Fruit fly (Drosophila melanogaster): ENCODE data around the gene rump.

The rump gene

DNA sequence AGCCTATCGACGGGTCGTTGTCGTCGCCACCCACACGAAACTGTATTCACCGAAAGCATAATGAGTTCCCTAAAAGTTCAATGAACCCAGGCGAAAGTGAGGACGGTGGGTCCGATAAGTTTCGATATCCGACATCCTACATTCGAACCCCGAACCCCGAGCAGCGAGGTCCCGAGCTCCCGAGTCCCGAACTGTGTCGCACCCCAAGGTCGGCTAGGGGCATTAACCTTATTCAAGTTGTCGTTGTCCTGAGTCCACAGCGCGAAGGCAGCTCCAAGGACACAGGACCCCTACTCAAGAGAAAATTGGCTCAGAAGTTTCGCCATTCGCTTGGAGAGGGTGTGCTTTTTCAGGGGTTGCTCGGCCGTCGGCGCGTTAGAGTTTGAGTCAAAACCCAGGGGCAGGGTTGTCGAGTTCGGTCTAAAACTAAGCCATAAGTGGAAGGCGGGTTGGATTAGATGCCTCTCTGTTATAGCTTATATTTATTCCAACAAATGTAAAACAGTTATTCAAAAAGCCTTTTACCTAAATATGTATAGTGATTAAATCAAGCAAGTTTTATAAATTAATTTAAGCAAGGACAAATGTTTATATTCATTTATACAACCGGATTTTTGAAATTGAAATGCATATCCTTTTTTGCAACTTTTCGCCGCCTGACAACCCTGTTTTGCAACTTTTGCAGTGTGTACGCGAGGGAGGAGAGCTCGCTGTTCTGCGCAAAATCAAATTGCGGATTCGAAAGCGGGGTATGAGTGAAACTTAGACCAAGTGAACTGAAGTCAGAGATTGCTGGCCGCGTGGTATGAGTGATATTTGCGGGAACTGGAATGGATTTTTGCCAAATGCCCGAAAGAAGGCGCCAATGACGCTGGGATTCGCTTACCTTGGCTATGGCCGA lies 50.5 kb downstream of the rump start (continued):
- TF ChIP-seq lov (optimal IDR thresholded peaks at IDR 0.05), result no peak
- no peak for TF ChIP-seq lov (GFP tag; IDR thresholded peaks at IDR 0.05)
- TF ChIP-seq CG4820 (GFP tag; optimal IDR thresholded peaks at IDR 0.05), result peak; percentile 30
- no peak for TF ChIP-seq corto (GFP tag; optimal IDR thresholded peaks at IDR 0.05)
- no peak for TF ChIP-seq CG17802 (tag; optimal IDR thresholded peaks at IDR 0.05)
- peak; percentile 84 for TF ChIP-seq CG13296 (GFP tag; optimal IDR thresholded peaks at IDR 0.05)
- TF ChIP-seq CG14014 (GFP tag; IDR thresholded peaks at IDR 0.05), result peak; percentile 64; the same call in 1 of the 2 replicates
- peak; percentile 18 for TF ChIP-seq jing (GFP tag; optimal IDR thresholded peaks at IDR 0.05)
- TF ChIP-seq Med (GFP tag), result peak; percentile 88
- TF ChIP-seq chm (GFP tag; IDR thresholded peaks at IDR 0.05), result peak; percentile 37; the same call in 1 of the 2 replicates
- peak; percentile 82 for TF ChIP-seq row (GFP tag; IDR thresholded peaks at IDR 0.05)
- peak; percentile 80 for TF ChIP-seq caup (GFP tag; optimal IDR thresholded peaks at IDR 0.05; ENCODE audit: severe bottlenecking)
- TF ChIP-seq MBD-R2 (GFP tag; IDR thresholded peaks at IDR 0.05), result no peak; the same call in 1 of the 2 replicates
- TF ChIP-seq Nf-YC (tag; optimal IDR thresholded peaks at IDR 0.05), result peak; percentile 84
- peak; percentile 68 for TF ChIP-seq unpg (GFP tag; optimal IDR thresholded peaks at IDR 0.05)
- peak; percentile 44 for TF ChIP-seq E2f2 (GFP tag; IDR thresholded peaks at IDR 0.05)
- peak; percentile 23 for TF ChIP-seq dm (GFP tag; optimal IDR thresholded peaks at IDR 0.05)
- TF ChIP-seq CG7556 (GFP tag; optimal IDR thresholded peaks at IDR 0.05), result peak; percentile 92
- TF ChIP-seq phol (tag; optimal IDR thresholded peaks at IDR 0.05), result peak; percentile 56
- TF ChIP-seq CG10267 (tag; optimal IDR thresholded peaks at IDR 0.05), result peak; percentile 42
- TF ChIP-seq CG9817 (tag; optimal IDR thresholded peaks at IDR 0.05), result peak; percentile 73
- TF ChIP-seq CG31224 (GFP tag; IDR thresholded peaks at IDR 0.05), result no peak; the same call in 1 of the 2 replicates
- TF ChIP-seq fu2 (GFP tag; optimal IDR thresholded peaks at IDR 0.05), result peak; percentile 17
- peak; percentile 41; the same call in 1 of the 3 replicates for TF ChIP-seq Dbx (GFP tag; IDR thresholded peaks at IDR 0.05)
- no peak for TF ChIP-seq CHES-1-like (GFP tag; optimal IDR thresholded peaks at IDR 0.05)
- TF ChIP-seq CoRest (tag; optimal IDR thresholded peaks at IDR 0.05), result peak; percentile 79
- TF ChIP-seq sim (GFP tag; IDR thresholded peaks at IDR 0.05), result no peak
- no peak for TF ChIP-seq sc (optimal IDR thresholded peaks at IDR 0.05)
- TF ChIP-seq sc (GFP tag; optimal IDR thresholded peaks at IDR 0.05), result peak; percentile 4
- TF ChIP-seq Ets97D (GFP tag; optimal IDR thresholded peaks at IDR 0.05), result no peak
- no peak for TF ChIP-seq CG11085 (GFP tag; IDR thresholded peaks at IDR 0.05)
- peak; percentile 58 for TF ChIP-seq bab2 (GFP tag; optimal IDR thresholded peaks at IDR 0.05)

DNA sequence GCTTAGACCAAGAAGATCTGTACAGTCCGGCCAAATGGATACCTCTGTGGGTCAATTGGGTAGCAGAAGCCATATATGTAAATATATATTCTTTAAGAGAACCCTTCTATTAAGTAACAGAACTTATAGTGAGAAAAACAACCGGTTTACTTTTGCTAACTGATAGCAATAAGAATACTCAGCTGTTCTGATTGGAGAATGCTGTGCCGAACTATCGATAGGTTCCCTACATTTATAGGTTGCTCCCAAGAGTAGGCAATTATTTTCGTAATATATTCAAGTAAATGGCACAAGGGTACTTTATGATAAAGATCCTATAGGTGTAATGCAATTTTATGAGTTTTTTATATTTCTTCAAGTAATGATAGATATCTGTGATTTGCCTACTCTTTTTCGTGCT lies 53.8 kb downstream of the rump start, which contains the start of gene GstZ1:
TSS of gene GstZ1 (minus strand) at position 174 of the 400 bp plus-strand sequence.
- TF ChIP-seq H2.0 (GFP tag; IDR thresholded peaks at IDR 0.05), result no peak
- peak; percentile 4 to 83 for TF ChIP-seq crp (GFP tag; optimal IDR thresholded peaks at IDR 0.05)
- peak; percentile 40; the same call in 1 of the 2 replicates for TF ChIP-seq inv (GFP tag; IDR thresholded peaks at IDR 0.05; ENCODE audit: partially characterized antibody)
- TF ChIP-seq Elba2 (GFP tag; optimal IDR thresholded peaks at IDR 0.05), result peak; percentile 95
- TF ChIP-seq CG13296 (GFP tag; optimal IDR thresholded peaks at IDR 0.05), result no peak
- peak; percentile 63 for TF ChIP-seq MBD-R2 (GFP tag; IDR thresholded peaks at IDR 0.05)
- peak; percentile 82 for TF ChIP-seq CG34224 (GFP tag; IDR thresholded peaks at IDR 0.05; ENCODE audit: partially characterized antibody)
- peak; percentile 18 for TF ChIP-seq CG10147 (GFP tag; optimal IDR thresholded peaks at IDR 0.05)
- TF ChIP-seq Nf-YA (GFP tag; IDR thresholded peaks at IDR 0.05), result no peak
- no peak for TF ChIP-seq Hsf (GFP tag; optimal IDR thresholded peaks at IDR 0.05)
- no peak for TF ChIP-seq Mad (GFP tag; optimal IDR thresholded peaks at IDR 0.05)
- no peak for TF ChIP-seq prd (optimal IDR thresholded peaks at IDR 0.05)
- TF ChIP-seq prd (GFP tag; IDR thresholded peaks at IDR 0.05), result no peak
- peak; percentile 15 for TF ChIP-seq CG18262 (tag; optimal IDR thresholded peaks at IDR 0.05)
- TF ChIP-seq nerfin-1 (tag; optimal IDR thresholded peaks at IDR 0.05), result no peak
- peak; percentile 76 for TF ChIP-seq Nf-YC (tag; optimal IDR thresholded peaks at IDR 0.05)
- peak; percentile 68 for TF ChIP-seq Scr (GFP tag; IDR thresholded peaks at IDR 0.05; ENCODE audit: partially characterized antibody)
- TF ChIP-seq Dll (GFP tag; IDR thresholded peaks at IDR 0.05; ENCODE audit: partially characterized antibody), result peak; percentile 80
- TF ChIP-seq CG8924 (tag; optimal IDR thresholded peaks at IDR 0.05), result no peak
- peak; percentile 61 for TF ChIP-seq stwl (tag; optimal IDR thresholded peaks at IDR 0.05)
